Fruit fly (Drosophila melanogaster) whole organism, embryonic: ENCODE data around the gene CG3909.

ENCODE experiments used
- B-H2 ChIP-seq: fragments of 200-800 bp; sonication (Bioruptor generic); optimal IDR thresholded peaks from 2 replicates; lab custom pipeline; 2018; ENCODE audit warnings: missing biosample characterization, mild to moderate bottlenecking, missing genetic modification characterization
- Bteb2 ChIP-seq: fragments of 200-800 bp; sonication (Bioruptor generic); optimal IDR thresholded peaks from 2 replicates; lab custom pipeline; 2016; ENCODE audit warnings: missing biosample characterization, missing genetic modification characterization
- C15 ChIP-seq: fragments of 200-800 bp; sonication (Bioruptor generic); IDR thresholded peaks from 3 replicates; pipeline ENCODE4 v1.3.6; 2022; ENCODE audit warnings: missing biosample characterization, missing genetic modification characterization
- CG10274 ChIP-seq: fragments of 200-800 bp; sonication (Bioruptor generic); optimal IDR thresholded peaks from 3 replicates; lab custom pipeline; 2017; ENCODE audit warnings: missing biosample characterization, mild to moderate bottlenecking, missing genetic modification characterization
- CG10462 ChIP-seq: fragments of 200-800 bp; sonication (Bioruptor generic); optimal IDR thresholded peaks from 2 replicates; lab custom pipeline; 2016; ENCODE audit warnings: missing biosample characterization, missing genetic modification characterization
- CG10565 ChIP-seq: fragments of 200-800 bp; sonication (Bioruptor generic); optimal IDR thresholded peaks from 3 replicates; lab custom pipeline; 2016; ENCODE audit warnings: missing biosample characterization, mild to moderate bottlenecking, missing genetic modification characterization
- CG13296 ChIP-seq: fragments of 200-800 bp; sonication (Bioruptor generic); optimal IDR thresholded peaks from 3 replicates; lab custom pipeline; 2018; ENCODE audit warnings: missing biosample characterization, mild to moderate bottlenecking, missing genetic modification characterization
- CG14014 ChIP-seq: fragments of 200-800 bp; sonication (Bioruptor generic); IDR thresholded peaks from 2 replicates; pipeline ENCODE4 v1.3.6; 2022; ENCODE audit warnings: missing biosample characterization, missing genetic modification characterization
- CG14965 ChIP-seq: fragments of 200-800 bp; sonication (Bioruptor generic); optimal IDR thresholded peaks from 2 replicates; lab custom pipeline; 2016; ENCODE audit warnings: missing biosample characterization, missing genetic modification characterization, borderline replicate concordance
- CG15073 ChIP-seq: fragments of 200-800 bp; sonication (Bioruptor generic); optimal IDR thresholded peaks from 2 replicates; lab custom pipeline; 2016; ENCODE audit warnings: missing biosample characterization, missing genetic modification characterization
- CG17385 ChIP-seq: fragments of 200-800 bp; sonication (Bioruptor generic); optimal IDR thresholded peaks from 3 replicates; lab custom pipeline; 2018; ENCODE audit warnings: missing biosample characterization, mild to moderate bottlenecking, missing genetic modification characterization
- CG17612 ChIP-seq: fragments of 200-800 bp; sonication (Bioruptor generic); IDR thresholded peaks from 2 replicates; pipeline ENCODE4 v1.3.6; 2022; ENCODE audit warnings: missing biosample characterization, missing genetic modification characterization
- CG17802 ChIP-seq: fragments of 200-800 bp; sonication (Bioruptor generic); optimal IDR thresholded peaks from 2 replicates; lab custom pipeline; 2018; ENCODE audit warnings: missing biosample characterization, mild to moderate bottlenecking, missing genetic modification characterization, moderate library complexity
- CG17912 ChIP-seq: fragments of 200-800 bp; sonication (Bioruptor generic); optimal IDR thresholded peaks from 2 replicates; lab custom pipeline; 2018; ENCODE audit warnings: missing biosample characterization, mild to moderate bottlenecking, missing genetic modification characterization
- CG1832 ChIP-seq: fragments of 200-800 bp; sonication (Bioruptor generic); optimal IDR thresholded peaks from 2 replicates; lab custom pipeline; 2017; ENCODE audit warnings: missing biosample characterization, mild to moderate bottlenecking, missing genetic modification characterization, inconsistent platforms
- CG2889 ChIP-seq: fragments of 200-800 bp; sonication (Bioruptor generic); IDR thresholded peaks from 3 replicates; pipeline ENCODE4 v1.3.6; 2022; ENCODE audit warnings: missing biosample characterization, missing genetic modification characterization
- CG31365 ChIP-seq: fragments of 200-800 bp; sonication (Bioruptor generic); optimal IDR thresholded peaks from 2 replicates; lab custom pipeline; 2018; ENCODE audit warnings: missing biosample characterization, mild to moderate bottlenecking, missing genetic modification characterization
- CG6254 ChIP-seq: fragments of 200-800 bp; sonication (Bioruptor generic); optimal IDR thresholded peaks from 3 replicates; lab custom pipeline; 2017; ENCODE audit warnings: mild to moderate bottlenecking, missing biosample characterization, missing genetic modification reagents, missing genetic modification characterization
- CG6272 ChIP-seq: fragments of 200-800 bp; sonication (Bioruptor generic); IDR thresholded peaks from 2 replicates; pipeline ENCODE4 v1.3.6; 2022; ENCODE audit warnings: missing biosample characterization, missing genetic modification characterization
- CG8290 ChIP-seq, 3 experiments: fragments of 200-800 bp; sonication (Bioruptor generic); optimal IDR thresholded peaks; 2 replicates each; lab custom pipeline; 2016 to 2019; ENCODE audit warnings: missing biosample characterization in 3 of 3, missing genetic modification characterization in 3 of 3, mild to moderate bottlenecking in 2 of 3, moderate library complexity in 1 of 3
- CG9727 ChIP-seq: fragments of 200-800 bp; sonication (Bioruptor generic); optimal IDR thresholded peaks from 3 replicates; lab custom pipeline; 2017; ENCODE audit warnings: missing biosample characterization, mild to moderate bottlenecking, missing genetic modification characterization
- CG9876 ChIP-seq: fragments of 200-800 bp; sonication (Bioruptor generic); optimal IDR thresholded peaks from 2 replicates; lab custom pipeline; 2016; ENCODE audit warnings: missing biosample characterization, missing genetic modification characterization
- CrebB ChIP-seq: fragments of 200-800 bp; sonication (Bioruptor generic); optimal IDR thresholded peaks from 3 replicates; lab custom pipeline; 2018; ENCODE audit warnings: missing biosample characterization, mild to moderate bottlenecking, missing genetic modification characterization
- Deaf1 ChIP-seq: fragments of 200-800 bp; optimal IDR thresholded peaks from 3 replicates; lab custom pipeline; 2019; ENCODE audit warnings: missing biosample characterization, mild to moderate bottlenecking, missing genetic modification characterization, moderate library complexity
- Doc2 ChIP-seq: fragments of 200-800 bp; sonication (Bioruptor generic); IDR thresholded peaks from 2 replicates; pipeline ENCODE4 v1.3.6; 2022; ENCODE audit warnings: missing biosample characterization, missing genetic modification characterization
- Drgx ChIP-seq: fragments of 200-800 bp; sonication (Bioruptor generic); IDR thresholded peaks from 2 replicates; pipeline ENCODE4 v1.3.6; 2022; ENCODE audit warnings: missing biosample characterization, missing genetic modification characterization
- Ets65A ChIP-seq: fragments of 200-800 bp; sonication (Bioruptor generic); peaks from one replicate; lab custom pipeline; 2016; ENCODE audit warnings: missing biosample characterization, missing genetic modification characterization
- HmgD ChIP-seq: fragments of 200-800 bp; sonication (Bioruptor generic); optimal IDR thresholded peaks from 3 replicates; lab custom pipeline; 2016; ENCODE audit warnings: missing biosample characterization, missing genetic modification characterization
- Lim3 ChIP-seq: fragments of 200-800 bp; sonication (Bioruptor generic); IDR thresholded peaks from 2 replicates; pipeline ENCODE4 v1.3.6; 2022; ENCODE audit warnings: missing biosample characterization, missing genetic modification characterization
- Med ChIP-seq: fragments of 200-800 bp; sonication (Bioruptor generic); peaks from one replicate; lab custom pipeline; 2016; ENCODE audit warnings: missing biosample characterization, missing genetic modification characterization, mild to moderate bottlenecking, inconsistent platforms, moderate library complexity
- Sox102F ChIP-seq: fragments of 200-800 bp; sonication (Bioruptor generic); optimal IDR thresholded peaks from 2 replicates; lab custom pipeline; 2018; ENCODE audit warnings: missing biosample characterization, mild to moderate bottlenecking, missing genetic modification characterization, moderate library complexity
- Taf1 ChIP-seq: fragments of 200-800 bp; sonication (Bioruptor generic); IDR thresholded peaks from 2 replicates; pipeline ENCODE4 v1.3.6; 2022; ENCODE audit warnings: missing biosample characterization, missing genetic modification characterization
- Tbp ChIP-seq: fragments of >200 bp; optimal IDR thresholded peaks from 2 replicates; lab custom pipeline; 2018; ENCODE audit warnings: missing biosample characterization, missing genetic modification characterization
- Xrp1 ChIP-seq: fragments of 200-800 bp; sonication (Bioruptor generic); IDR thresholded peaks from 2 replicates; pipeline ENCODE4 v1.3.6; 2022; ENCODE audit warnings: missing biosample characterization, missing genetic modification characterization
- amos ChIP-seq: fragments of 200-800 bp; sonication (Bioruptor generic); IDR thresholded peaks from 2 replicates; pipeline ENCODE4 v1.3.6; 2022; ENCODE audit warnings: missing biosample characterization, missing genetic modification characterization; ENCODE audit not compliant: partially characterized antibody
- bowl ChIP-seq: fragments of 200-800 bp; sonication (Bioruptor generic); IDR thresholded peaks from 2 replicates; pipeline ENCODE4 v1.3.6; 2022; ENCODE audit warnings: missing biosample characterization, missing genetic modification characterization
- br ChIP-seq: fragments of >200 bp; optimal IDR thresholded peaks from 2 replicates; lab custom pipeline; 2017
- cg ChIP-seq: fragments of 200-800 bp; sonication (Bioruptor generic); optimal IDR thresholded peaks from 3 replicates; lab custom pipeline; 2019; ENCODE audit warnings: missing biosample characterization, mild to moderate bottlenecking, missing genetic modification characterization, moderate library complexity
- chinmo ChIP-seq: fragments of 200-800 bp; sonication (Bioruptor generic); IDR thresholded peaks from 4 replicates; pipeline ENCODE4 v1.3.6; 2022; ENCODE audit warnings: missing biosample characterization, missing genetic modification characterization; ENCODE audit not compliant: partially characterized antibody
- dm ChIP-seq: fragments of 200-800 bp; sonication (Bioruptor generic); optimal IDR thresholded peaks from 3 replicates; lab custom pipeline; 2016; ENCODE audit warnings: missing biosample characterization, missing genetic modification characterization
- fd96Cb ChIP-seq: fragments of 200-800 bp; sonication (Bioruptor generic); optimal IDR thresholded peaks from 2 replicates; lab custom pipeline; 2018; ENCODE audit warnings: missing biosample characterization, mild to moderate bottlenecking, missing genetic modification characterization, moderate library complexity
- gem ChIP-seq: fragments of 200-800 bp; sonication (Bioruptor generic); optimal IDR thresholded peaks from 2 replicates; lab custom pipeline; 2019; ENCODE audit warnings: missing biosample characterization, mild to moderate bottlenecking, missing genetic modification characterization, moderate library complexity
- gfzf ChIP-seq: fragments of 200-800 bp; sonication (Bioruptor generic); optimal IDR thresholded peaks from 2 replicates; lab custom pipeline; 2016; ENCODE audit warnings: missing biosample characterization, mild to moderate bottlenecking, missing genetic modification characterization, moderate library complexity
- jigr1 ChIP-seq: fragments of 200-800 bp; sonication (Bioruptor generic); IDR thresholded peaks from 3 replicates; pipeline ENCODE4 v1.3.6; 2022; ENCODE audit warnings: missing biosample characterization, missing genetic modification characterization
- maf-S ChIP-seq: fragments of 200-800 bp; sonication (Bioruptor generic); optimal IDR thresholded peaks from 2 replicates; lab custom pipeline; 2016; ENCODE audit warnings: missing biosample characterization, missing genetic modification characterization
- nerfin-2 ChIP-seq: fragments of 200-800 bp; sonication (Bioruptor generic); IDR thresholded peaks from 2 replicates; pipeline ENCODE4 v1.3.6; 2022; ENCODE audit warnings: missing biosample characterization, missing genetic modification characterization; ENCODE audit not compliant: partially characterized antibody
- nom ChIP-seq: fragments of 200-800 bp; sonication (Bioruptor generic); optimal IDR thresholded peaks from 2 replicates; lab custom pipeline; 2017; ENCODE audit warnings: missing biosample characterization, missing genetic modification characterization, mild to moderate bottlenecking, moderate library complexity, missing genetic modification reagents
- pros ChIP-seq: fragments of 200-800 bp; sonication (Bioruptor generic); optimal IDR thresholded peaks from 3 replicates; lab custom pipeline; 2019; ENCODE audit warnings: missing biosample characterization, mild to moderate bottlenecking, missing genetic modification characterization, moderate library complexity
- repo ChIP-seq: fragments of 200-800 bp; sonication (Bioruptor generic); optimal IDR thresholded peaks from 2 replicates; lab custom pipeline; 2016; ENCODE audit warnings: missing biosample characterization, missing genetic modification characterization
- rib ChIP-seq: fragments of 200-800 bp; sonication (Bioruptor generic); IDR thresholded peaks from 2 replicates; pipeline ENCODE4 v1.3.6; 2022; ENCODE audit warnings: missing biosample characterization, missing genetic modification characterization
- tin ChIP-seq: fragments of 200-800 bp; sonication (Bioruptor generic); optimal IDR thresholded peaks from 3 replicates; lab custom pipeline; 2016; ENCODE audit warnings: missing biosample characterization, missing genetic modification characterization

The CG3909 gene

DNA sequence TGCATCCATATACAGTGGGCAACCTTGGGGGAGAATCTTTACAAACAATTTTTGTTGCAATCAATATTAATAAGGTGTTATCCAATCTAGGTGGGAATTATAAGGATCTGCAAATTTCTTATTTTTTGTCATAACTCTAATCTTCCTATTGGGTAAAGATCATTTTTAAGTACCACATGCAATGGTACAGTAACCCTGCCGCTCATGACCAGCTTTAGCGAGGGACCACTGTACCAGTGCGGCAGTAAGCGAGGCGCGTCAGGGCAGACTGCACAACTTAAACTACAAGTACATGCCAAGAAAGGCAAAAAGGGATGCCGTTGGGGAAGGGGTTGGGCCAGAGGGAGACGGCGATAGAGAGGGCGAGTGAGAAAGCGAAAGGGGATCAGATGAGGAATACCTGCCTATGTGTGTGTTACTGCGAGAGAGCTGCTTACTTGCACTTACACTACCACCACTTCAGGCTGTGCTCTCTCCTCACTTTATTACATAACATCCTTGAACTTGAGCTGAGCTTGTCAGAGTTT is 39.5 kb downstream of the CG3909 start (continued):
- TF ChIP-seq CG10462 (GFP tag; lab: Kevin White, UChicago) (no peak), CG14965 (GFP tag; lab: Kevin White, UChicago) (no peak), CG1832 (peak; percentile 34), CG6272 (GFP tag; lab: Robert Waterston, UW) (no peak), gfzf (no peak), HmgD (GFP tag; lab: Kevin White, UChicago) (no peak), CG9727 (GFP tag; lab: Kevin White, UChicago) (no peak), tin (GFP tag; lab: Kevin White, UChicago) (no peak), B-H2 (GFP tag; lab: Kevin White, UChicago) (no peak), C15 (GFP tag; lab: Robert Waterston, UW) (no peak), fd96Cb (no peak), CG10565 (no peak), bowl (GFP tag; lab: Robert Waterston, UW) (no peak), CG6254 (no peak), Med (GFP tag; lab: Kevin White, UChicago) (peak; percentile 71), pros (GFP tag; lab: Kevin White, UChicago) (no peak), CG10274 (GFP tag; lab: Kevin White, UChicago) (no peak), nom (GFP tag; lab: Kevin White, UChicago) (peak; percentile 85), dm (GFP tag; lab: Kevin White, UChicago) (no peak), gem (tag; lab: Kevin White, UChicago) (peak; percentile 5), cg (GFP tag; lab: Kevin White, UChicago) (peak; percentile 5), maf-S (no peak), Tbp (no peak), Taf1 (no peak), Doc2 (GFP tag; lab: Robert Waterston, UW) (no peak), CG14014 (GFP tag; lab: Robert Waterston, UW) (no peak), nerfin-2 (GFP tag; lab: Robert Waterston, UW) (no peak), repo (GFP tag; lab: Kevin White, UChicago) (no peak), Xrp1 (GFP tag; lab: Robert Waterston, UW) (no peak), CG9876 (GFP tag; lab: Kevin White, UChicago) (no peak), CG2889 (GFP tag; lab: Robert Waterston, UW) (no peak), CG8290 (GFP tag; optimal IDR thresholded peaks at IDR 0.05; lab: Kevin White, UChicago) (no peak), CG8290 (tag; optimal IDR thresholded peaks at IDR 0.05; lab: Kevin White, UChicago) (no peak), amos (GFP tag; lab: Robert Waterston, UW) (no peak), Bteb2 (no peak), CG17802 (tag; lab: Kevin White, UChicago) (no peak), CG15073 (no peak), jigr1 (GFP tag; lab: Robert Waterston, UW) (no peak), Ets65A (peak; percentile 74), chinmo (GFP tag; lab: Robert Waterston, UW) (no peak), br (lab: Kevin White, UChicago) (no peak), Sox102F (GFP tag; lab: Kevin White, UChicago) (peak; percentile 15), CG17612 (no peak), Deaf1 (no peak), Lim3 (no peak), CrebB (tag; lab: Kevin White, UChicago) (no peak), CG13296 (GFP tag; lab: Kevin White, UChicago) (no peak), rib (GFP tag; lab: Robert Waterston, UW) (no peak), CG17385 (no peak), CG17912 (GFP tag; lab: Kevin White, UChicago) (no peak), CG31365 (tag; lab: Kevin White, UChicago) (no peak), Drgx (GFP tag; lab: Robert Waterston, UW) (peak; percentile 47; the same call in 1 of the 2 replicates)
